Worm (Caenorhabditis elegans) whole organism, mixed stage, embryonic: Measurements from ENCODE around the gene immt-1.

Experiments used
- blmp-1 ChIP-seq: fragments of 150-350 bp; optimal IDR thresholded peaks from 2 replicates; lab custom pipeline; 2014; ENCODE audit warnings: missing biosample characterization, missing genetic modification characterization
- drap-1 ChIP-seq: fragments of 200-800 bp; sonication (Bioruptor generic); optimal IDR thresholded peaks from 3 replicates; lab custom pipeline; 2018; ENCODE audit warnings: mild to moderate bottlenecking, missing genetic modification characterization, missing compliant biosample characterization
- elt-3 ChIP-seq: fragments of 150-350 bp; optimal IDR thresholded peaks from 2 replicates; lab custom pipeline; 2014; ENCODE audit warnings: missing biosample characterization, missing genetic modification characterization
- lin-32 ChIP-seq: fragments of 200-800 bp; sonication (Bioruptor generic); optimal IDR thresholded peaks from 2 replicates; lab custom pipeline; 2018; ENCODE audit warnings: mild to moderate bottlenecking, missing genetic modification characterization, missing compliant biosample characterization
- lsy-2 ChIP-seq: fragments of 150-350 bp; optimal IDR thresholded peaks from 2 replicates; lab custom pipeline; 2014; ENCODE audit warnings: missing biosample characterization, missing genetic modification characterization
- nhr-237 ChIP-seq: fragments of 150-350 bp; optimal IDR thresholded peaks from 2 replicates; lab custom pipeline; 2014; ENCODE audit warnings: missing biosample characterization, missing genetic modification characterization
- nhr-28 ChIP-seq: fragments of 150-350 bp; optimal IDR thresholded peaks from 2 replicates; lab custom pipeline; 2014; ENCODE audit warnings: missing biosample characterization, missing genetic modification characterization
- pha-4 ChIP-seq: fragments of 150-350 bp; optimal IDR thresholded peaks from 2 replicates; lab custom pipeline; 2018; ENCODE audit warnings: missing biosample characterization, missing genetic modification reagents, missing genetic modification characterization
- sem-2 ChIP-seq: fragments of 200-800 bp; sonication (Bioruptor generic); optimal IDR thresholded peaks from 2 replicates; lab custom pipeline; 2018; ENCODE audit warnings: mild to moderate bottlenecking, missing genetic modification characterization, missing compliant biosample characterization
- snpc-4 ChIP-seq: fragments of 150-350 bp; optimal IDR thresholded peaks from 2 replicates; lab custom pipeline; 2014; ENCODE audit warnings: missing biosample characterization, missing genetic modification characterization
- unc-62 ChIP-seq: fragments of 150-350 bp; optimal IDR thresholded peaks from 2 replicates; lab custom pipeline; 2014; ENCODE audit warnings: missing biosample characterization, missing genetic modification reagents, missing genetic modification characterization

- no peak for TF ChIP-seq pha-4
- TF ChIP-seq drap-1 (GFP tag; lab: Kevin White, UChicago): no peak
- no peak for TF ChIP-seq lsy-2 (tag; lab: Kevin White, UChicago)
- no peak for TF ChIP-seq unc-62 (GFP tag; lab: Kevin White, UChicago)
- TF ChIP-seq elt-3 (tag; lab: Kevin White, UChicago): no peak
- TF ChIP-seq nhr-28: no peak
- TF ChIP-seq blmp-1 (tag; lab: Kevin White, UChicago): no peak
- no peak for TF ChIP-seq nhr-237 (tag; lab: Kevin White, UChicago)
- no peak for TF ChIP-seq snpc-4 (tag; lab: Kevin White, UChicago)
- no peak for TF ChIP-seq sem-2 (GFP tag; lab: Kevin White, UChicago)
- TF ChIP-seq lin-32 (GFP tag; lab: Kevin White, UChicago): no peak
These were observed 11.3 kb upstream of the immt-1 start for ce11 chrX:2698197-2698800.
